Worm (Caenorhabditis elegans): ENCODE data around the gene ppm-1.D.

The ppm-1.D gene

ce11 chrIII:2329336-2329735 lies 2.0 kb upstream of the ppm-1.D start, which contains the start of gene Y54F10BM.12:
Y54F10BM.12 (minus strand) TSS chrIII:2329679.
- no peak for TF ChIP-seq eyg-1 (tag; optimal IDR thresholded peaks at IDR 0.05)
- TF ChIP-seq ceh-34 (tag; optimal IDR thresholded peaks at IDR 0.05): peak; percentile 7

- TF ChIP-seq lim-6 (tag; optimal IDR thresholded peaks at IDR 0.05) (no peak), eyg-1 (tag; optimal IDR thresholded peaks at IDR 0.05) (no peak), ahr-1 (tag; optimal IDR thresholded peaks at IDR 0.05) (no peak), Y22D7AL.16 (tag; optimal IDR thresholded peaks at IDR 0.05) (no peak), lin-11 (tag; optimal IDR thresholded peaks at IDR 0.05) (no peak), K09A11.1 (tag; optimal IDR thresholded peaks at IDR 0.05; ENCODE audit: insufficient read depth) (no peak), unc-42 (tag; optimal IDR thresholded peaks at IDR 0.05) (no peak), sdc-2 (tag; optimal IDR thresholded peaks at IDR 0.05) (no peak), ceh-48 (tag; optimal IDR thresholded peaks at IDR 0.05) (no peak), K02D7.2 (tag; optimal IDR thresholded peaks at IDR 0.05) (no peak), ets-4 (tag; optimal IDR thresholded peaks at IDR 0.05) (no peak), hlh-30 (tag; optimal IDR thresholded peaks at IDR 0.05; ENCODE audit: insufficient read depth) (no peak), pqm-1 (tag; optimal IDR thresholded peaks at IDR 0.05) (no peak), nfya-1 (tag; optimal IDR thresholded peaks at IDR 0.05) (no peak), tbx-2 (tag; optimal IDR thresholded peaks at IDR 0.05) (no peak), unc-55 (GFP tag; optimal IDR thresholded peaks at IDR 0.05) (no peak)
These were observed 983 bp upstream of the ppm-1.D start for ce11 chrIII:2330389-2330788.

- TF ChIP-seq tbx-2 (tag; optimal IDR thresholded peaks at IDR 0.05): no peak
- no peak for TF ChIP-seq nhr-232 (tag; optimal IDR thresholded peaks at IDR 0.05)
- TF ChIP-seq che-1 (tag; optimal IDR thresholded peaks at IDR 0.05): no peak
- no peak for TF ChIP-seq Y22D7AL.16 (tag; optimal IDR thresholded peaks at IDR 0.05)
- TF ChIP-seq ets-4 (tag; optimal IDR thresholded peaks at IDR 0.05): no peak
- no peak for TF ChIP-seq K09A11.1 (tag; optimal IDR thresholded peaks at IDR 0.05; ENCODE audit: insufficient read depth)
- no peak for TF ChIP-seq elt-2 (tag; optimal IDR thresholded peaks at IDR 0.05)
- TF ChIP-seq hlh-8 (tag; optimal IDR thresholded peaks at IDR 0.05): no peak
- no peak for TF ChIP-seq ztf-16 (tag; optimal IDR thresholded peaks at IDR 0.05)
- no peak for TF ChIP-seq hlh-15 (tag; optimal IDR thresholded peaks at IDR 0.05)
- no peak for TF ChIP-seq ceh-19 (GFP tag; optimal IDR thresholded peaks at IDR 0.05)
- no peak for TF ChIP-seq ahr-1 (tag; optimal IDR thresholded peaks at IDR 0.05)
- no peak for TF ChIP-seq zip-5 (tag; optimal IDR thresholded peaks at IDR 0.05)
These were observed 11.9 kb downstream of the ppm-1.D start, which contains the start of gene phf-5 for ce11 chrIII:2343273-2343672. phf-5 (plus strand) TSS chrIII:2343573.

ce11 chrIII:2347291-2347690 lies 15.9 kb downstream of the ppm-1.D start, which contains the start of gene gip-1:
gip-1 (plus strand) TSS chrIII:2347591.
- no peak for TF ChIP-seq dve-1 (tag; optimal IDR thresholded peaks at IDR 0.05)
- no peak for TF ChIP-seq che-1 (tag; optimal IDR thresholded peaks at IDR 0.05)
- no peak for TF ChIP-seq sdc-2 (tag; optimal IDR thresholded peaks at IDR 0.05)
- no peak for TF ChIP-seq pha-2 (tag; optimal IDR thresholded peaks at IDR 0.05)
- no peak for TF ChIP-seq unc-42 (tag; optimal IDR thresholded peaks at IDR 0.05)
- TF ChIP-seq lim-6 (tag; optimal IDR thresholded peaks at IDR 0.05): no peak
- no peak for TF ChIP-seq ets-4 (tag; optimal IDR thresholded peaks at IDR 0.05)
- no peak for TF ChIP-seq madf-2 (tag; optimal IDR thresholded peaks at IDR 0.05)
- no peak for TF ChIP-seq dmd-4 (tag; optimal IDR thresholded peaks at IDR 0.05; ENCODE audit: borderline replicate concordance)
- TF ChIP-seq hlh-8 (tag; optimal IDR thresholded peaks at IDR 0.05): no peak
- TF ChIP-seq F13H6.1 (tag; optimal IDR thresholded peaks at IDR 0.05): no peak

- TF ChIP-seq odd-2 (tag; optimal IDR thresholded peaks at IDR 0.05) (no peak), gmeb-2 (tag; optimal IDR thresholded peaks at IDR 0.05) (no peak), C38D4.7 (GFP tag; optimal IDR thresholded peaks at IDR 0.05) (no peak), lim-6 (tag; optimal IDR thresholded peaks at IDR 0.05) (no peak), ceh-34 (tag; optimal IDR thresholded peaks at IDR 0.05) (no peak), fax-1 (tag; optimal IDR thresholded peaks at IDR 0.05) (no peak), nhr-11 (tag; optimal IDR thresholded peaks at IDR 0.05) (no peak), ttx-3 (tag; optimal IDR thresholded peaks at IDR 0.05) (no peak), unc-42 (tag; optimal IDR thresholded peaks at IDR 0.05) (no peak), C08G9.2 (tag; optimal IDR thresholded peaks at IDR 0.05) (no peak), fkh-10 (GFP tag; optimal IDR thresholded peaks at IDR 0.05) (no peak)
These were observed 18.6 kb downstream of the ppm-1.D start for ce11 chrIII:2349956-2350355.
